Worm (Caenorhabditis elegans) whole organism, young adult: Measurements from ENCODE around the gene ZK185.1.

Source experiments
- B0019.2 ChIP-seq: fragments of 200-800 bp; sonication (Bioruptor generic); conservative IDR thresholded peaks from 2 replicates; pipeline ENCODE4 v1.3.6; 2022; ENCODE audit warnings: missing genetic modification reagents, missing genetic modification characterization, missing compliant biosample characterization
- B0336.3 ChIP-seq: fragments of 200-800 bp; sonication (Bioruptor generic); IDR thresholded peaks from 2 replicates; pipeline ENCODE4 v1.3.6; 2022; ENCODE audit warnings: missing genetic modification characterization, missing compliant biosample characterization
- C17E4.6 ChIP-seq: fragments of 200-800 bp; sonication (Bioruptor generic); IDR thresholded peaks from 2 replicates; pipeline ENCODE4 v1.3.6; 2022; ENCODE audit warnings: missing genetic modification reagents, missing genetic modification characterization, missing compliant biosample characterization
- F37B4.10 ChIP-seq: fragments of 200-800 bp; sonication (Bioruptor generic); IDR thresholded peaks from 2 replicates; pipeline ENCODE4 v1.3.6; 2022; ENCODE audit warnings: missing genetic modification characterization, missing compliant biosample characterization
- F39B2.1 ChIP-seq: fragments of 200-800 bp; sonication (Bioruptor generic); IDR thresholded peaks from 2 replicates; pipeline ENCODE4 v1.3.6; 2022; ENCODE audit warnings: missing genetic modification reagents, missing genetic modification characterization, missing compliant biosample characterization
- F49E8.2 ChIP-seq: sonication (generic microtip); optimal IDR thresholded peaks from 3 replicates; lab custom pipeline; 2017; ENCODE audit warnings: missing genetic modification characterization, mild to moderate bottlenecking, missing compliant biosample characterization, antibody characterized with exemption, moderate library complexity; ENCODE audit not compliant: insufficient read depth
- F52B5.7 ChIP-seq: sonication (generic microtip); optimal IDR thresholded peaks from 2 replicates; lab custom pipeline; 2016; ENCODE audit warnings: mild to moderate bottlenecking, missing genetic modification characterization, missing compliant biosample characterization
- Y53G8AR.9 ChIP-seq: fragments of 200-800 bp; sonication (Bioruptor generic); conservative IDR thresholded peaks from 2 replicates; pipeline ENCODE4 v1.3.6; 2022; ENCODE audit warnings: missing genetic modification reagents, missing genetic modification characterization, missing compliant biosample characterization
- akir-1 ChIP-seq: fragments of 200-800 bp; sonication (Bioruptor generic); optimal IDR thresholded peaks from 2 replicates; lab custom pipeline; 2018; ENCODE audit warnings: mild to moderate bottlenecking, missing genetic modification characterization, moderate library complexity, missing compliant biosample characterization
- ama-1 ChIP-seq, 3 experiments: fragments of 150-350 bp in 1 of 3; sonication (generic microtip) in 2 of 3; optimal IDR thresholded peaks; 2 replicates each; lab custom pipeline; 2014 to 2018; ENCODE audit warnings: missing biosample characterization in 2 of 3, missing genetic modification characterization in 2 of 3, missing genetic modification reagents in 2 of 3
- aptf-3 ChIP-seq: fragments of 200-800 bp; sonication (Bioruptor generic); IDR thresholded peaks from 2 replicates; pipeline ENCODE4 v1.3.6; 2022; ENCODE audit warnings: missing genetic modification characterization, missing compliant biosample characterization
- atf-7 ChIP-seq: sonication (generic microtip); optimal IDR thresholded peaks from 2 replicates; lab custom pipeline; 2017; ENCODE audit warnings: mild to moderate bottlenecking, missing genetic modification characterization, missing compliant biosample characterization
- athp-1 ChIP-seq: sonication (generic microtip); optimal IDR thresholded peaks from 2 replicates; lab custom pipeline; 2017; ENCODE audit warnings: mild to moderate bottlenecking, missing genetic modification characterization, missing compliant biosample characterization
- attf-3 ChIP-seq: fragments of 200-800 bp; sonication (Bioruptor generic); conservative IDR thresholded peaks from 2 replicates; pipeline ENCODE4 v1.3.6; 2022; ENCODE audit warnings: missing genetic modification reagents, missing genetic modification characterization, missing compliant biosample characterization
- cebp-1 ChIP-seq, 2 experiments: fragments of 200-800 bp in 1 of 2; sonication (Bioruptor generic) in 1 of 2; sonication (generic microtip) in 1 of 2; IDR thresholded peaks in 1 of 2; optimal IDR thresholded peaks in 1 of 2; 2 replicates each; pipeline versions ENCODE4 v1.3.6 to Lab custom; 2017 to 2022; ENCODE audit warnings: missing compliant biosample characterization in 2 of 2, missing genetic modification characterization in 2 of 2, mild to moderate bottlenecking in 1 of 2, missing genetic modification reagents in 1 of 2, moderate library complexity in 1 of 2
- ceh-79 ChIP-seq: sonication (generic microtip); optimal IDR thresholded peaks from 2 replicates; lab custom pipeline; 2017; ENCODE audit warnings: mild to moderate bottlenecking, missing genetic modification characterization, missing compliant biosample characterization
- chd-7 ChIP-seq: sonication (generic microtip); optimal IDR thresholded peaks from 2 replicates; lab custom pipeline; 2016; ENCODE audit warnings: mild to moderate bottlenecking, missing genetic modification characterization, moderate library complexity, missing compliant biosample characterization
- dox-1 ChIP-seq: fragments of 200-800 bp; sonication (Bioruptor generic); IDR thresholded peaks from 2 replicates; pipeline ENCODE4 v1.3.6; 2022; ENCODE audit warnings: missing genetic modification reagents, missing genetic modification characterization, missing compliant biosample characterization
- gei-17 ChIP-seq: fragments of 200-800 bp; sonication (Bioruptor generic); optimal IDR thresholded peaks from 2 replicates; lab custom pipeline; 2018; ENCODE audit warnings: mild to moderate bottlenecking, missing genetic modification characterization, missing compliant biosample characterization
- him-1 ChIP-seq: sonication (generic microtip); optimal IDR thresholded peaks from 2 replicates; lab custom pipeline; 2016; ENCODE audit warnings: missing genotype, missing genetic modification reagents, missing genetic modification characterization, missing compliant biosample characterization
- hmg-1.2 ChIP-seq: fragments of 200-800 bp; sonication (Bioruptor generic); IDR thresholded peaks from 2 replicates; pipeline ENCODE4 v1.3.6; 2022; ENCODE audit warnings: missing genetic modification reagents, missing genetic modification characterization, missing compliant biosample characterization
- hsf-1 ChIP-seq: fragments of 200-800 bp; sonication (Bioruptor generic); IDR thresholded peaks from 2 replicates; pipeline ENCODE4 v1.3.6; 2022; ENCODE audit warnings: missing genetic modification reagents, missing genetic modification characterization, missing compliant biosample characterization
- lag-1 ChIP-seq: fragments of 200-800 bp; sonication (Bioruptor generic); IDR thresholded peaks from 2 replicates; pipeline ENCODE4 v1.3.6; 2022; ENCODE audit warnings: missing genetic modification reagents, missing genetic modification characterization, missing compliant biosample characterization
- lin-26 ChIP-seq: fragments of 200-800 bp; sonication (Bioruptor generic); IDR thresholded peaks from 2 replicates; pipeline ENCODE4 v1.3.6; 2022; ENCODE audit warnings: missing genetic modification reagents, missing genetic modification characterization, missing compliant biosample characterization
- lin-35 ChIP-seq, 3 experiments: fragments of 150-350 bp in 2 of 3; sonication (generic microtip) in 1 of 3; optimal IDR thresholded peaks; 2 replicates each; lab custom pipeline; 2014 to 2018; ENCODE audit warnings: missing biosample characterization in 3 of 3, missing genetic modification characterization in 3 of 3, missing genetic modification reagents in 3 of 3
- lir-1 ChIP-seq: fragments of 200-800 bp; sonication (Bioruptor generic); conservative IDR thresholded peaks from 2 replicates; pipeline ENCODE4 v1.3.6; 2022; ENCODE audit warnings: missing genetic modification reagents, missing genetic modification characterization, missing compliant biosample characterization
- madf-6 ChIP-seq: fragments of 200-800 bp; sonication (Bioruptor generic); IDR thresholded peaks from 2 replicates; pipeline ENCODE4 v1.3.6; 2022; ENCODE audit warnings: missing genetic modification reagents, missing genetic modification characterization, missing compliant biosample characterization
- mcd-1 ChIP-seq: fragments of 200-800 bp; sonication (Bioruptor generic); IDR thresholded peaks from 2 replicates; pipeline ENCODE4 v1.3.6; 2022; ENCODE audit warnings: missing genetic modification reagents, missing genetic modification characterization, missing compliant biosample characterization
- nfyb-1 ChIP-seq: fragments of 200-800 bp; sonication (Bioruptor generic); IDR thresholded peaks from 2 replicates; pipeline ENCODE4 v1.3.6; 2022; ENCODE audit warnings: missing genetic modification reagents, missing genetic modification characterization, missing compliant biosample characterization
- nhr-80 ChIP-seq: sonication (generic microtip); optimal IDR thresholded peaks from 2 replicates; lab custom pipeline; 2016; ENCODE audit warnings: missing genetic modification characterization, missing compliant biosample characterization
- pbrm-1 ChIP-seq: fragments of 200-800 bp; sonication (Bioruptor generic); IDR thresholded peaks from 2 replicates; pipeline ENCODE4 v1.3.6; 2022; ENCODE audit warnings: missing genetic modification reagents, missing genetic modification characterization, missing compliant biosample characterization
- repo-1 ChIP-seq: sonication (generic microtip); optimal IDR thresholded peaks from 2 replicates; lab custom pipeline; 2017; ENCODE audit warnings: mild to moderate bottlenecking, missing genetic modification characterization, missing compliant biosample characterization
- rpc-1 ChIP-seq, 2 experiments: fragments of 150-350 bp in 1 of 2; sonication (generic microtip) in 1 of 2; optimal IDR thresholded peaks; 2 replicates each; lab custom pipeline; 2014 to 2018; ENCODE audit warnings: missing biosample characterization in 1 of 2, missing genetic modification characterization in 1 of 2, missing genetic modification reagents in 1 of 2, missing genotype in 1 of 2
- snpc-1.1 ChIP-seq: sonication (generic microtip); optimal IDR thresholded peaks from 2 replicates; lab custom pipeline; 2017; ENCODE audit warnings: missing genetic modification characterization, mild to moderate bottlenecking, missing compliant biosample characterization, antibody characterized with exemption, moderate library complexity, missing genotype, missing genetic modification reagents; ENCODE audit not compliant: insufficient read depth
- snpc-4 ChIP-seq, 5 experiments: fragments of 150-350 bp in 1 of 5; sonication (generic microtip) in 4 of 5; optimal IDR thresholded peaks; 2 replicates each; lab custom pipeline; 2014 to 2018; ENCODE audit warnings: missing genetic modification characterization in 5 of 5, missing biosample characterization in 3 of 5, antibody characterized with exemption in 2 of 5, mild to moderate bottlenecking in 2 of 5, missing compliant biosample characterization in 2 of 5, missing genotype in 2 of 5, moderate library complexity in 2 of 5, missing genetic modification reagents in 1 of 5
- somi-1 ChIP-seq: fragments of 200-800 bp; sonication (Bioruptor generic); optimal IDR thresholded peaks from 2 replicates; lab custom pipeline; 2018; ENCODE audit warnings: mild to moderate bottlenecking, missing genetic modification characterization, missing compliant biosample characterization
- zfh-2 ChIP-seq: fragments of 200-800 bp; sonication (Bioruptor generic); conservative IDR thresholded peaks from 2 replicates; pipeline ENCODE4 v1.3.6; 2022; ENCODE audit warnings: missing genetic modification reagents, missing genetic modification characterization, missing compliant biosample characterization
- ztf-25 ChIP-seq: fragments of 200-800 bp; sonication (Bioruptor generic); IDR thresholded peaks from 2 replicates; pipeline ENCODE4 v1.3.6; 2022; ENCODE audit warnings: missing genetic modification reagents, missing genetic modification characterization, missing compliant biosample characterization

Gene ZK185.1

DNA sequence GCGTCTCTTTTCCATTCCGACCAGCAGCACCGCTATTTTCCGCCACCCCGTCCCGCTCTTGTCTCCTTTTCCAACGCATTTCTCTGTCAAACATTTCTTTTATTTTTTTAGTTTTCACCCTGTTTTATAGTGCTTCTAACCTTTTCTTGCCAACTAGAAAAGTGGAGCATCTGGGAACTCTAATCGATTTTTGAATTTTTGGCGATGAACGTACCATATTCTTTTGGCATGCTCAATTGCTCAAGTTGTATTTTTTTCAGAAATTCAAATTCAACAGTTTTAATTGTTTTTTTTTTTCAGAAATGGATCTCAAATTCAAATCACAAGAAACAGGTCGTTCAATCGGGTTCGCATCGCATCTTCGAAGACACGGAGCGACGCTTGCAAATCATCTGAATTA lies at the start of gene ZK185.1:
Gene ZK185.1 (plus strand): TSS at position 301 of the 400 bp plus-strand sequence.
- TF ChIP-seq zfh-2 (0 out of 2 replicates have a peak, but pooled peaks have one; percentile 12), B0019.2 (GFP tag; lab: Robert Waterston, UW) (no peak)

DNA sequence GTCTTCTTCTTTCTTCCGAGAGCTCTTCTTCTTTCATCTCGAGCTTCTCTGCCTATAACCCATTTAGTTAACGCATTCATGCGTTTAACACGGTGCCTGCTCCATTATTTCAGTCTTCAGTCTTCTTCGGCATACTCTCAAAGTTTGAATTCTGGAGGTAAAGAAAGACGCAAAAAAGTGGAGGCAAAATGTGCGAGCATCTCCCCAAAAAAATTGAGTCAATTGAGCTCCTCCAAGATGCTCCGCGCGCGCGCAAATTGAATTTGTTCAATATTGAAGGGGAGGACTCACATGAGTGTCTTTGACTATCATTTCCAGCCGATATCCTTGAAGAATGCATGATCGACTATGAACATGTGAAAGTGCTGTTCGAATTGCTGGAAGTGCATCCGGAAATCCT lies 43.3 kb upstream of the ZK185.1 start:
- TF ChIP-seq aptf-3 (no peak), athp-1 (tag; lab: Kevin White, UChicago) (no peak), rpc-1 (optimal IDR thresholded peaks at IDR 0.05; lab: Kevin White, UChicago) (no peak), rpc-1 (tag; optimal IDR thresholded peaks at IDR 0.05; lab: Kevin White, UChicago) (no peak), lir-1 (GFP tag; lab: Robert Waterston, UW) (no peak), snpc-1.1 (no peak), lag-1 (GFP tag; lab: Robert Waterston, UW) (no peak), dox-1 (GFP tag; lab: Robert Waterston, UW) (no peak), ama-1 (optimal IDR thresholded peaks at IDR 0.05; lab: Kevin White, UChicago) (no peak), ama-1 (GFP tag; optimal IDR thresholded peaks at IDR 0.05; lab: Kevin White, UChicago) (no peak), akir-1 (no peak)

DNA sequence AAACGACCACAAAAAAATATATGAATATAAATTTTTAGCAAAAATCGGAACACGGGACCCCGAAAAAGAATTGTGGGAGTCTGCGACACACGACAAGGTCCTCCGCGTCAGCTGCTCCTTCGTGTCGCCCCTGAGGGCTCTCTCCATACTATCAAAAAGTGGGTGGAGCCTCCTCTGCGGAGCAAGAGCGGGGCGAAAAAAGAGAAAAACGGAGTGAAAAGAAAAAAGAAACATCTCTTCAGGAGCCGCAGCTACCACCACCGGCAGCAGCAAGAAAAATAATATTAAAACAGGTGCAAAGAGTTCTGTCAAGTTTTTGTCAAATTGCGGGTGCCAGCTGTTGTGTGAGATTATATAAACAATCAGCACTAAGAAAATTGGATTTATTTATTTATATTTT lies 41.7 kb upstream of the ZK185.1 start, which contains the start of gene gbb-2:
Gene gbb-2 (minus strand): TSS at position 112 of the 400 bp plus-strand sequence.
- peak; percentile 50; the same call in 1 of the 2 replicates for TF ChIP-seq zfh-2
- peak; percentile 10; the same call in 1 of the 2 replicates for TF ChIP-seq dox-1 (GFP tag; lab: Robert Waterston, UW)
- TF ChIP-seq F49E8.2 = no peak

DNA sequence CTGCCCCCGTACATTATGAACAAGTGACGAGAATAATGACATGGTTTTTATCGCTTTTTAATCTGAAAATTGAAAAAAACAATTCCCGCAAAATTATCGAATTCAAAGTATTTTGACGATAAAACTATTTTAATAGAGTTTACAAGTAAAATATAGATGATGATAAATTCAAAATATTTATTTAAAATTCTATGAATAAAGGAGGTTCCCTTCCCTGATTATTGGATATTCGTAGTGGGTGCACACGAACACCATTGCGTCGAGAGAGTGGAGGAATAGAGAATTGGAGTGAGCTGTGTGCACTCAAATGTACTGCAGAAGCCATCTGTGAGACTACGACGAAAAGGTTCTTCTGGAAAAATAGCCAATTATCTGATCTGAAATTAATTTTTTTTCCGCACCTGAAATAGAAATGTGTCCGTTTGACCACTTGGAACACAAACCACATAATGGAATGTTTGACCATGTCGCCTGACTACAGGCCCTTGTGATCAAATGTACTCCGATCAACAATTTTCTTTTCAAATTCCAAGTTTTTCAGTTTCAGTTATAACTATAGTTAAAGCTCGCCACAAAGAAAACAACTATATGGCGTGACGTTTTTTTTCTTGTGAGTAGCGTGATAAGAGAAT lies 37.0 kb upstream of the ZK185.1 start, which contains the start of the genes rfth-1 and ZK180.8:
Gene rfth-1 (minus strand): TSS at position 51 of the 632 bp plus-strand sequence.
Gene ZK180.8 (minus strand): TSS at position 466 of the 632 bp plus-strand sequence.
- TF ChIP-seq hmg-1.2 (GFP tag; lab: Robert Waterston, UW) = peak; percentile 39
- peak; percentile 28 for TF ChIP-seq chd-7 (tag; lab: Kevin White, UChicago)
- TF ChIP-seq gei-17 (GFP tag; lab: Kevin White, UChicago) = peak; percentile 10
- TF ChIP-seq cebp-1 (GFP tag; IDR thresholded peaks at IDR 0.05; lab: Robert Waterston, UW) = no peak
- peak; percentile 23 for TF ChIP-seq cebp-1 (tag; optimal IDR thresholded peaks at IDR 0.05; lab: Kevin White, UChicago)
- TF ChIP-seq C17E4.6 (GFP tag; lab: Robert Waterston, UW) = no peak
- peak in 1 of 3 experiments; percentile 17 for TF ChIP-seq lin-35 (GFP tag; optimal IDR thresholded peaks at IDR 0.05; lab: Kevin White, UChicago)
- peak; percentile 28 for TF ChIP-seq F49E8.2
- no peak for TF ChIP-seq ztf-25 (GFP tag; lab: Robert Waterston, UW)
- TF ChIP-seq F37B4.10 (GFP tag; lab: Robert Waterston, UW) = no peak
- TF ChIP-seq ceh-79 (tag; lab: Kevin White, UChicago) = no peak
- TF ChIP-seq ama-1 (optimal IDR thresholded peaks at IDR 0.05; lab: Kevin White, UChicago) = no peak
- TF ChIP-seq ama-1 (GFP tag; optimal IDR thresholded peaks at IDR 0.05; lab: Kevin White, UChicago) = peak in 1 of 2 experiments; percentile 58
- no peak for TF ChIP-seq F52B5.7 (tag; lab: Kevin White, UChicago)
- peak; percentile 21; the same call in 1 of the 2 replicates for TF ChIP-seq mcd-1 (GFP tag; lab: Robert Waterston, UW)
- TF ChIP-seq pbrm-1 (GFP tag; lab: Robert Waterston, UW) = 0 out of 2 replicates have a peak, but pooled peaks have one; percentile 29
- peak; percentile 13 for TF ChIP-seq somi-1
- TF ChIP-seq F39B2.1 (GFP tag; lab: Robert Waterston, UW) = 0 out of 2 replicates have a peak, but pooled peaks have one; percentile 57
- TF ChIP-seq him-1 = peak; percentile 14
- TF ChIP-seq madf-6 = peak; percentile 48
- TF ChIP-seq atf-7 (tag; lab: Kevin White, UChicago) = no peak
- TF ChIP-seq B0336.3 (GFP tag; lab: Robert Waterston, UW) = peak; percentile 50; the same call in 1 of the 2 replicates
- TF ChIP-seq snpc-4 (GFP tag; optimal IDR thresholded peaks at IDR 0.05; lab: Kevin White, UChicago) = no peak
- no peak for TF ChIP-seq snpc-4 (tag; optimal IDR thresholded peaks at IDR 0.05; lab: Kevin White, UChicago)
- peak; percentile 62; the same call in 1 of the 2 replicates for TF ChIP-seq Y53G8AR.9
- TF ChIP-seq nfyb-1 (GFP tag; lab: Robert Waterston, UW) = peak; percentile 47; the same call in 1 of the 2 replicates
- peak; percentile 61 for TF ChIP-seq repo-1
- TF ChIP-seq nhr-80 (tag; lab: Kevin White, UChicago) = peak; percentile 36
- TF ChIP-seq attf-3 = 0 out of 2 replicates have a peak, but pooled peaks have one; percentile 10
- 0 out of 2 replicates have a peak, but pooled peaks have one; percentile 22 for TF ChIP-seq lin-26
- TF ChIP-seq hsf-1 = 0 out of 2 replicates have a peak, but pooled peaks have one; percentile 31
